Worm (Caenorhabditis elegans) whole organism, mixed stage, embryonic: ENCODE results near the gene cogc-2.

Source experiments
- elt-3 ChIP-seq: fragments of 150-350 bp; optimal IDR thresholded peaks from 2 replicates; lab custom pipeline; 2014; ENCODE audit warnings: missing biosample characterization, missing genetic modification characterization
- mep-1 ChIP-seq: fragments of 150-350 bp; optimal IDR thresholded peaks from 2 replicates; lab custom pipeline; 2017; ENCODE audit warnings: missing biosample characterization, missing genetic modification reagents, missing genetic modification characterization, inconsistent platforms
- nhr-12 ChIP-seq: fragments of 150-350 bp; optimal IDR thresholded peaks from 2 replicates; lab custom pipeline; 2014; ENCODE audit warnings: missing biosample characterization, missing genetic modification characterization
- nhr-237 ChIP-seq: fragments of 150-350 bp; optimal IDR thresholded peaks from 2 replicates; lab custom pipeline; 2014; ENCODE audit warnings: missing biosample characterization, missing genetic modification characterization
- pha-4 ChIP-seq: fragments of 150-350 bp; optimal IDR thresholded peaks from 2 replicates; lab custom pipeline; 2018; ENCODE audit warnings: missing biosample characterization, missing genetic modification reagents, missing genetic modification characterization
- unc-39 ChIP-seq: fragments of 150-350 bp; optimal IDR thresholded peaks from 2 replicates; lab custom pipeline; 2014; ENCODE audit warnings: missing biosample characterization, missing genetic modification characterization
- zip-8 ChIP-seq: fragments of 150-350 bp; optimal IDR thresholded peaks from 2 replicates; lab custom pipeline; 2014; ENCODE audit warnings: missing biosample characterization, missing genetic modification characterization

ce11 chrIV:7012731-7013445, 26.5 kb downstream of the cogc-2 start:
- no peak for TF ChIP-seq pha-4 (tag; lab: Kevin White, UChicago)
- no peak for TF ChIP-seq nhr-237 (tag; lab: Kevin White, UChicago)
- TF ChIP-seq nhr-12 (tag; lab: Kevin White, UChicago) = no peak
- TF ChIP-seq zip-8 = no peak
- no peak for TF ChIP-seq elt-3 (tag; lab: Kevin White, UChicago)
- TF ChIP-seq unc-39 (tag; lab: Kevin White, UChicago) = no peak
- no peak for TF ChIP-seq mep-1 (tag; lab: Kevin White, UChicago)
